Fruit fly (Drosophila melanogaster) whole organism, embryonic: ENCODE data around the gene CG43203.

Source experiments
- CG10979 ChIP-seq: fragments of 200-800 bp; sonication (Bioruptor generic); optimal IDR thresholded peaks from 2 replicates; lab custom pipeline; 2018; ENCODE audit warnings: missing biosample characterization, mild to moderate bottlenecking, missing genetic modification characterization, moderate library complexity
- CG11504 ChIP-seq: fragments of 200-800 bp; sonication (Bioruptor generic); optimal IDR thresholded peaks from 3 replicates; lab custom pipeline; 2019; ENCODE audit warnings: missing biosample characterization, mild to moderate bottlenecking, missing genetic modification characterization, moderate library complexity
- CG11723 ChIP-seq: fragments of 200-800 bp; sonication (Bioruptor generic); optimal IDR thresholded peaks from 2 replicates; lab custom pipeline; 2017; ENCODE audit warnings: missing biosample characterization, mild to moderate bottlenecking, missing genetic modification characterization
- CG12391 ChIP-seq: fragments of 200-800 bp; sonication (Bioruptor generic); optimal IDR thresholded peaks from 3 replicates; lab custom pipeline; 2018; ENCODE audit warnings: missing biosample characterization, mild to moderate bottlenecking, missing genetic modification characterization, moderate library complexity
- CG12659 ChIP-seq: fragments of 200-800 bp; sonication (Bioruptor generic); optimal IDR thresholded peaks from 3 replicates; lab custom pipeline; 2017; ENCODE audit warnings: mild to moderate bottlenecking, missing biosample characterization, missing genetic modification reagents, missing genetic modification characterization
- CG15011 ChIP-seq: fragments of 200-800 bp; sonication (Bioruptor generic); optimal IDR thresholded peaks from 3 replicates; lab custom pipeline; 2018; ENCODE audit warnings: missing biosample characterization, mild to moderate bottlenecking, missing genetic modification characterization
- CG15479 ChIP-seq: fragments of 200-800 bp; sonication (Bioruptor generic); optimal IDR thresholded peaks from 3 replicates; lab custom pipeline; 2019; ENCODE audit warnings: missing biosample characterization, mild to moderate bottlenecking, missing genetic modification characterization, moderate library complexity
- CG16813 ChIP-seq: fragments of 200-800 bp; sonication (Bioruptor generic); IDR thresholded peaks from 3 replicates; pipeline ENCODE4 v1.3.6; 2022; ENCODE audit warnings: missing biosample characterization, missing genetic modification characterization; ENCODE audit not compliant: partially characterized antibody
- CG17829 ChIP-seq: fragments of 200-800 bp; optimal IDR thresholded peaks from 2 replicates; lab custom pipeline; 2019; ENCODE audit warnings: missing biosample characterization, mild to moderate bottlenecking, missing genetic modification characterization, moderate library complexity
- CG18262 ChIP-seq: fragments of 200-800 bp; optimal IDR thresholded peaks from 3 replicates; lab custom pipeline; 2019; ENCODE audit warnings: missing biosample characterization, mild to moderate bottlenecking, missing genetic modification characterization, moderate library complexity
- CG18619 ChIP-seq: fragments of 200-800 bp; sonication (Bioruptor generic); optimal IDR thresholded peaks from 3 replicates; lab custom pipeline; 2017; ENCODE audit warnings: missing biosample characterization, mild to moderate bottlenecking, missing genetic modification characterization
- CG2116 ChIP-seq: fragments of 200-800 bp; sonication (Bioruptor generic); optimal IDR thresholded peaks from 3 replicates; lab custom pipeline; 2018; ENCODE audit warnings: missing biosample characterization, mild to moderate bottlenecking, missing genetic modification characterization
- CG2202 ChIP-seq: fragments of 200-800 bp; sonication (Bioruptor generic); optimal IDR thresholded peaks from 2 replicates; lab custom pipeline; 2018; ENCODE audit warnings: missing biosample characterization, mild to moderate bottlenecking, missing genetic modification characterization
- CG2875 ChIP-seq: fragments of 200-800 bp; sonication (Bioruptor generic); optimal IDR thresholded peaks from 2 replicates; lab custom pipeline; 2017; ENCODE audit warnings: missing biosample characterization, mild to moderate bottlenecking, missing genetic modification characterization, missing genetic modification reagents
- CG32767 ChIP-seq: fragments of 200-800 bp; sonication (Bioruptor generic); IDR thresholded peaks from 2 replicates; pipeline ENCODE4 v1.3.6; 2022; ENCODE audit warnings: missing biosample characterization, missing genetic modification characterization
- CG33557 ChIP-seq: fragments of 200-800 bp; sonication (Bioruptor generic); optimal IDR thresholded peaks from 2 replicates; lab custom pipeline; 2019; ENCODE audit warnings: missing biosample characterization, mild to moderate bottlenecking, missing genetic modification characterization, moderate library complexity
- CG34422 ChIP-seq: fragments of 200-800 bp; sonication (Bioruptor generic); IDR thresholded peaks from 3 replicates; pipeline ENCODE4 v1.3.6; 2022; ENCODE audit warnings: missing biosample characterization, missing genetic modification characterization
- CG3847 ChIP-seq: fragments of 200-800 bp; sonication (Bioruptor generic); IDR thresholded peaks from 2 replicates; pipeline ENCODE4 v1.3.6; 2022; ENCODE audit warnings: missing biosample characterization, missing genetic modification characterization
- CG6689 ChIP-seq: fragments of 200-800 bp; sonication (Bioruptor generic); IDR thresholded peaks from 2 replicates; pipeline ENCODE4 v1.3.6; 2022; ENCODE audit warnings: missing biosample characterization, missing genetic modification characterization
- CG9797 ChIP-seq: fragments of 200-800 bp; sonication (Bioruptor generic); optimal IDR thresholded peaks from 3 replicates; lab custom pipeline; 2018; ENCODE audit warnings: missing biosample characterization, mild to moderate bottlenecking, missing genetic modification characterization
- CTCF ChIP-seq: fragments of 200-800 bp; sonication (Bioruptor generic); optimal IDR thresholded peaks from 2 replicates; lab custom pipeline; 2017; ENCODE audit warnings: missing biosample characterization, mild to moderate bottlenecking, missing genetic modification characterization, moderate library complexity
- Chrac-16 ChIP-seq: fragments of 200-800 bp; sonication (Bioruptor generic); optimal IDR thresholded peaks from 3 replicates; lab custom pipeline; 2016; ENCODE audit warnings: missing biosample characterization, missing genetic modification characterization
- Doc3 ChIP-seq: fragments of 200-800 bp; sonication (Bioruptor generic); IDR thresholded peaks from 3 replicates; pipeline ENCODE4 v1.3.6; 2022; ENCODE audit warnings: missing biosample characterization, missing genetic modification characterization; ENCODE audit not compliant: partially characterized antibody
- Oli ChIP-seq: fragments of 200-800 bp; sonication (Bioruptor generic); optimal IDR thresholded peaks from 2 replicates; lab custom pipeline; 2018; ENCODE audit warnings: missing biosample characterization, mild to moderate bottlenecking, missing genetic modification characterization, moderate library complexity
- Opbp ChIP-seq: fragments of 200-800 bp; sonication (Bioruptor generic); IDR thresholded peaks from 3 replicates; pipeline ENCODE4 v1.3.6; 2022; ENCODE audit warnings: missing biosample characterization, missing genetic modification characterization; ENCODE audit not compliant: partially characterized antibody
- PHDP ChIP-seq: fragments of 200-800 bp; sonication (Bioruptor generic); optimal IDR thresholded peaks from 3 replicates; lab custom pipeline; 2018; ENCODE audit warnings: missing biosample characterization, mild to moderate bottlenecking, missing genetic modification characterization, moderate library complexity
- amos ChIP-seq: fragments of 200-800 bp; sonication (Bioruptor generic); IDR thresholded peaks from 2 replicates; pipeline ENCODE4 v1.3.6; 2022; ENCODE audit warnings: missing biosample characterization, missing genetic modification characterization; ENCODE audit not compliant: partially characterized antibody
- aop ChIP-seq: fragments of 200-800 bp; sonication (Bioruptor generic); IDR thresholded peaks from 2 replicates; pipeline ENCODE4 v1.3.6; 2022; ENCODE audit warnings: missing biosample characterization, missing genetic modification characterization
- ash1 ChIP-seq: fragments of 200-800 bp; sonication (Bioruptor generic); optimal IDR thresholded peaks from 2 replicates; lab custom pipeline; 2018; ENCODE audit warnings: missing biosample characterization, mild to moderate bottlenecking, missing genetic modification characterization
- ato ChIP-seq: fragments of 200-800 bp; sonication (Bioruptor generic); IDR thresholded peaks from 2 replicates; pipeline ENCODE4 v1.3.6; 2022; ENCODE audit warnings: missing biosample characterization, missing genetic modification characterization; ENCODE audit not compliant: partially characterized antibody
- bbx ChIP-seq: fragments of 200-800 bp; sonication (Bioruptor generic); IDR thresholded peaks from 2 replicates; pipeline ENCODE4 v1.3.6; 2022; ENCODE audit warnings: missing biosample characterization, missing genetic modification characterization; ENCODE audit not compliant: partially characterized antibody
- bsh ChIP-seq, 2 experiments: fragments of 200-800 bp; sonication (Bioruptor generic); optimal IDR thresholded peaks; 2 replicates each; lab custom pipeline; 2017 to 2018; ENCODE audit warnings: mild to moderate bottlenecking in 2 of 2, missing biosample characterization in 2 of 2, missing genetic modification characterization in 2 of 2, moderate library complexity in 1 of 2
- chm ChIP-seq: fragments of 200-800 bp; sonication (Bioruptor generic); IDR thresholded peaks from 2 replicates; pipeline ENCODE4 v1.3.6; 2022; ENCODE audit warnings: missing biosample characterization, missing genetic modification characterization
- gem ChIP-seq: fragments of 200-800 bp; sonication (Bioruptor generic); optimal IDR thresholded peaks from 2 replicates; lab custom pipeline; 2019; ENCODE audit warnings: missing biosample characterization, mild to moderate bottlenecking, missing genetic modification characterization, moderate library complexity
- gfzf ChIP-seq: fragments of 200-800 bp; sonication (Bioruptor generic); optimal IDR thresholded peaks from 2 replicates; lab custom pipeline; 2016; ENCODE audit warnings: missing biosample characterization, mild to moderate bottlenecking, missing genetic modification characterization, moderate library complexity
- grau ChIP-seq: fragments of 200-800 bp; optimal IDR thresholded peaks from 3 replicates; lab custom pipeline; 2019; ENCODE audit warnings: missing biosample characterization, mild to moderate bottlenecking, missing genetic modification characterization, moderate library complexity
- kni ChIP-seq: fragments of 200-800 bp; sonication (Bioruptor generic); optimal IDR thresholded peaks from 3 replicates; lab custom pipeline; 2017; ENCODE audit warnings: mild to moderate bottlenecking, missing biosample characterization, missing genetic modification reagents, missing genetic modification characterization
- lov ChIP-seq, 2 experiments: fragments of 200-800 bp in 1 of 2; fragments of >200 bp in 1 of 2; sonication (Bioruptor generic) in 1 of 2; IDR thresholded peaks in 1 of 2; optimal IDR thresholded peaks in 1 of 2; 2 replicates in 1 of 2; 3 replicates in 1 of 2; pipeline versions ENCODE4 v1.3.6 to Lab custom; 2017 to 2022; ENCODE audit warnings: missing biosample characterization in 1 of 2, missing genetic modification characterization in 1 of 2
- nom ChIP-seq: fragments of 200-800 bp; sonication (Bioruptor generic); optimal IDR thresholded peaks from 2 replicates; lab custom pipeline; 2017; ENCODE audit warnings: missing biosample characterization, missing genetic modification characterization, mild to moderate bottlenecking, moderate library complexity, missing genetic modification reagents
- psq ChIP-seq: fragments of 200-800 bp; sonication (Bioruptor generic); optimal IDR thresholded peaks from 2 replicates; lab custom pipeline; 2017; ENCODE audit warnings: missing biosample characterization, missing genetic modification characterization
- row ChIP-seq: fragments of 200-800 bp; sonication (Bioruptor generic); IDR thresholded peaks from 3 replicates; pipeline ENCODE4 v1.3.6; 2022; ENCODE audit warnings: missing biosample characterization, missing genetic modification characterization
- stwl ChIP-seq: fragments of 200-800 bp; sonication (Bioruptor generic); optimal IDR thresholded peaks from 3 replicates; lab custom pipeline; 2018; ENCODE audit warnings: missing biosample characterization, mild to moderate bottlenecking, missing genetic modification characterization, moderate library complexity
- trem ChIP-seq: fragments of 200-800 bp; optimal IDR thresholded peaks from 3 replicates; lab custom pipeline; 2019; ENCODE audit warnings: missing biosample characterization, mild to moderate bottlenecking, missing genetic modification characterization, moderate library complexity
- unpg ChIP-seq: fragments of 200-800 bp; sonication (Bioruptor generic); optimal IDR thresholded peaks from 3 replicates; lab custom pipeline; 2018; ENCODE audit warnings: missing biosample characterization, mild to moderate bottlenecking, missing genetic modification characterization, moderate library complexity
- wek ChIP-seq: fragments of 200-800 bp; sonication (Bioruptor generic); optimal IDR thresholded peaks from 3 replicates; lab custom pipeline; 2018; ENCODE audit warnings: missing biosample characterization, mild to moderate bottlenecking, missing genetic modification characterization, moderate library complexity
- yki ChIP-seq: fragments of >200 bp; optimal IDR thresholded peaks from 3 replicates; lab custom pipeline; 2018
- zfh1 ChIP-seq: fragments of 200-800 bp; sonication (Bioruptor generic); IDR thresholded peaks from 3 replicates; pipeline ENCODE4 v1.3.6; 2022; ENCODE audit warnings: missing biosample characterization, missing genetic modification characterization

Gene CG43203

DNA sequence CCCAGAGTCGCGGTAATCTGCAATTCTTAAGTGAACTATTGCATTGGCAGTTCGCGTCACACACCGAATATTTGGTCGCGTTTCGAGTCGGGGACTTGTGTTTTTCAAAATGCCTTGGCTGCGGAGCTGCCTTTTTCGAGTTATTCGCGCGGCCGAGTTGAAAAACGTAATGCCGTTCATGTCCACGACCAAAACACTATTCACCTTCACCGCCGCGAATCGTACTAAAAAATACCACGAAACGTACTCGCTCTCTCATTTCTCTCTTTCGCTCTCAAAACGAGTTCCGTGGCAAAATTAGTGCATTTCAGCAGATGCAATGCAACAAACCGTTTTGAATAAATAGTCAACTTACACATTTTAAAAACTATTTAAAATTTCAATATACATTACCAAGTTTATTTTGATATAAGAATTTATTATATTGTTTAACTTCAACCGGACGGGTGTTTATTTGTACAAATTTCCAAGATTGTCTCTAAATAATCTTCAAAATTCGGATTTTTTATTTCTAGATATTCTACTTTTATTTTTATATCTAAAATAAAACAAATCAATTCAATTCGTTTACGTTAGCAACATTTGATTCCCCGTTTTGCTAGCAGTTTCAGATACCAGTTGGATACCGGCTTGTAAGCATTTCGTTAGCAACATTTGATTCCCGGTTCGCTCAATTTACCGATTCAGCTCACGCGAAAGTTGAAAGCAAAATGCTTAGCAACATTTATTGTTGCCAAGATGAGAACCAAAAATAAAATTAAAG lies 27.6 kb upstream of the CG43203 start, which contains the start of gene Delta (continued):
- TF ChIP-seq CG2875 (GFP tag; lab: Kevin White, UChicago): no peak
- TF ChIP-seq PHDP (tag; lab: Kevin White, UChicago): peak; percentile 27
- TF ChIP-seq gem (tag; lab: Kevin White, UChicago): peak; percentile 39
- 0 out of 2 replicates have a peak, but pooled peaks have one; percentile 51 for TF ChIP-seq ato (GFP tag; lab: Robert Waterston, UW)
- peak; percentile 34; the same call in 1 of the 2 replicates for TF ChIP-seq amos
- peak; percentile 66; the same call in 2 of the 3 replicates for TF ChIP-seq Opbp (GFP tag; lab: Robert Waterston, UW)
- TF ChIP-seq psq (GFP tag; lab: Kevin White, UChicago): no peak
- TF ChIP-seq CG18619 (GFP tag; lab: Kevin White, UChicago): no peak
- TF ChIP-seq bsh (GFP tag; optimal IDR thresholded peaks at IDR 0.05; lab: Kevin White, UChicago): peak; percentile 5 to 19
- 0 out of 3 replicates have a peak, but pooled peaks have one; percentile 44 for TF ChIP-seq zfh1
- peak; percentile 30 for TF ChIP-seq CG10979
- peak; percentile 25 for TF ChIP-seq CG9797 (GFP tag; lab: Kevin White, UChicago)
- no peak for TF ChIP-seq CG15011 (GFP tag; lab: Kevin White, UChicago)
- peak; percentile 8 for TF ChIP-seq yki (lab: Kevin White, UChicago)
- peak; percentile 47 for TF ChIP-seq wek (GFP tag; lab: Kevin White, UChicago)
- TF ChIP-seq CG16813 (GFP tag; lab: Robert Waterston, UW): peak; percentile 26; the same call in 1 of the 3 replicates
- TF ChIP-seq CTCF (GFP tag; lab: Kevin White, UChicago): peak; percentile 12
- TF ChIP-seq trem (tag; lab: Kevin White, UChicago): peak; percentile 15
- TF ChIP-seq kni (GFP tag; lab: Kevin White, UChicago): peak; percentile 51
- TF ChIP-seq nom (GFP tag; lab: Kevin White, UChicago): peak; percentile 57
- TF ChIP-seq CG6689 (GFP tag; lab: Robert Waterston, UW): no peak
- TF ChIP-seq CG15479: no peak
- TF ChIP-seq stwl (tag; lab: Kevin White, UChicago): peak; percentile 60
- peak; percentile 89 for TF ChIP-seq chm
- TF ChIP-seq bbx (GFP tag; lab: Robert Waterston, UW): peak; percentile 58
- TF ChIP-seq CG11723 (GFP tag; lab: Kevin White, UChicago): peak; percentile 13
- TF ChIP-seq Oli (tag; lab: Kevin White, UChicago): peak; percentile 1
- no peak for TF ChIP-seq lov (optimal IDR thresholded peaks at IDR 0.05; lab: Kevin White, UChicago)
- TF ChIP-seq lov (GFP tag; IDR thresholded peaks at IDR 0.05; lab: Robert Waterston, UW): peak; percentile 58; the same call in 1 of the 3 replicates
- peak; percentile 25 for TF ChIP-seq grau (tag; lab: Kevin White, UChicago)
- peak; percentile 40 for TF ChIP-seq CG17829 (tag; lab: Kevin White, UChicago)
- TF ChIP-seq CG18262 (tag; lab: Kevin White, UChicago): peak; percentile 33
- peak; percentile 99 for TF ChIP-seq CG11504 (tag; lab: Kevin White, UChicago)
- 0 out of 2 replicates have a peak, but pooled peaks have one; percentile 12 for TF ChIP-seq CG3847 (GFP tag; lab: Robert Waterston, UW)
- no peak for TF ChIP-seq Doc3 (GFP tag; lab: Robert Waterston, UW)
- TF ChIP-seq unpg: peak; percentile 39
- TF ChIP-seq Chrac-16 (GFP tag; lab: Kevin White, UChicago): no peak
- peak; percentile 65 for TF ChIP-seq gfzf
- peak; percentile 66; the same call in 1 of the 3 replicates for TF ChIP-seq CG34422
- TF ChIP-seq CG12659 (GFP tag; lab: Kevin White, UChicago): peak; percentile 5
- peak; percentile 19 for TF ChIP-seq CG2116 (GFP tag; lab: Kevin White, UChicago)
- TF ChIP-seq CG33557 (GFP tag; lab: Kevin White, UChicago): peak; percentile 27
- peak; percentile 36 for TF ChIP-seq CG12391
- TF ChIP-seq row: no peak
- TF ChIP-seq CG2202: peak; percentile 1
- peak; percentile 2 for TF ChIP-seq ash1 (GFP tag; lab: Kevin White, UChicago)
- no peak for TF ChIP-seq CG32767 (GFP tag; lab: Robert Waterston, UW)
- peak; percentile 33; the same call in 1 of the 2 replicates for TF ChIP-seq aop (GFP tag; lab: Robert Waterston, UW)
